Worm (Caenorhabditis elegans): Measurements from ENCODE around the gene K07F5.15.

The K07F5.15 gene

DNA sequence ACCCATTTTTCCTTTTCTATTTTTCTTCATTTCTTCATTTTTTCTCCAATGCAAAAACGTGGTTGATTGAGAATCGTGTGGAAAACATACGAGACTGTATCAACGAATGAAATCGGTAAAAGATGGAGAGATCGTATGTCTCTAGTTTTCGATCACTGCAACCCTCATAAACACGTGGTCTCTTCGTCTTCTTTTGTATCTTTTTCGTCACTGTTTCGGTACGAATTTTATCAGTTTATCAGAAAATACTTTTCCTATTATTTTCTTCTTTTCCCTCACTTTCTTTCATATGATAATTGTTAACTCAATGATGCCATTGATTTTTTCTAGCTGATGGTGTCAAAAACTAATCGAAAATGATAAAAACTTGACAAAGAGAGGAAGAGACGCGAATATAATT, 10.8 kb downstream of the K07F5.15 start:
- TF ChIP-seq lin-15B (tag; optimal IDR thresholded peaks at IDR 0.05) (no peak), snpc-1.2 (GFP tag; IDR thresholded peaks at IDR 0.05) (no peak), mdl-1 (tag; optimal IDR thresholded peaks at IDR 0.05) (peak in 1 of 2 experiments; percentile 81), zfp-2 (tag; optimal IDR thresholded peaks at IDR 0.05) (no peak), pqm-1 (tag; optimal IDR thresholded peaks at IDR 0.05) (peak; percentile 11), mes-2 (tag; optimal IDR thresholded peaks at IDR 0.05; ENCODE audit: poor library complexity, severe bottlenecking) (no peak), lin-29 (GFP tag; IDR thresholded peaks at IDR 0.05) (no peak), Y105C5A.15 (GFP tag; IDR thresholded peaks at IDR 0.05) (no peak), unc-39 (tag; optimal IDR thresholded peaks at IDR 0.05) (no peak), pha-4 (GFP tag; IDR thresholded peaks at IDR 0.05) (no peak), pha-4 (tag; optimal IDR thresholded peaks at IDR 0.05) (no peak), nhr-237 (tag; optimal IDR thresholded peaks at IDR 0.05) (no peak), nhr-10 (tag; optimal IDR thresholded peaks at IDR 0.05) (no peak), mep-1 (tag; optimal IDR thresholded peaks at IDR 0.05) (peak; percentile 50), ama-1 (optimal IDR thresholded peaks at IDR 0.05) (no peak), rbr-2 (tag; optimal IDR thresholded peaks at IDR 0.05) (no peak), vab-7 (GFP tag; IDR thresholded peaks at IDR 0.05) (no peak), Y48G9A.11 (GFP tag; IDR thresholded peaks at IDR 0.05) (no peak), madf-9 (GFP tag; conservative IDR thresholded peaks at IDR 0.05) (no peak), dmd-6 (GFP tag; IDR thresholded peaks at IDR 0.05) (peak; percentile 92), ctbp-1 (GFP tag; IDR thresholded peaks at IDR 0.05) (no peak), attf-4 (tag; optimal IDR thresholded peaks at IDR 0.05) (no peak), arid-1 (GFP tag; conservative IDR thresholded peaks at IDR 0.05) (no peak), aha-1 (tag) (no peak), daf-8 (GFP tag; IDR thresholded peaks at IDR 0.05) (no peak), mxl-2 (GFP tag; conservative IDR thresholded peaks at IDR 0.05) (no peak), T20F7.1 (GFP tag; optimal IDR thresholded peaks at IDR 0.05) (peak; percentile 44), ztf-7 (tag; optimal IDR thresholded peaks at IDR 0.05) (no peak), sdz-12 (GFP tag; optimal IDR thresholded peaks at IDR 0.05) (no peak), zip-11 (GFP tag; IDR thresholded peaks at IDR 0.05) (no peak), nhr-28 (tag; optimal IDR thresholded peaks at IDR 0.05) (peak; percentile 87), cey-2 (tag; optimal IDR thresholded peaks at IDR 0.05; ENCODE audit: borderline replicate concordance, insufficient read depth) (peak; percentile 44), php-3 (GFP tag; IDR thresholded peaks at IDR 0.05) (0 out of 2 replicates have a peak, but pooled peaks have one; percentile 20), dve-1 (tag; optimal IDR thresholded peaks at IDR 0.05; ENCODE audit: insufficient read depth) (peak; percentile 74), dmd-9 (GFP tag; IDR thresholded peaks at IDR 0.05) (no peak), spr-3 (GFP tag; optimal IDR thresholded peaks at IDR 0.05) (no peak), daf-19 (GFP tag; conservative IDR thresholded peaks at IDR 0.05) (no peak), nhr-48 (tag; optimal IDR thresholded peaks at IDR 0.05) (peak; percentile 81), daf-12 (tag; optimal IDR thresholded peaks at IDR 0.05) (no peak), hlh-30 (tag; optimal IDR thresholded peaks at IDR 0.05; ENCODE audit: insufficient read depth) (peak; percentile 76), nhr-102 (tag; optimal IDR thresholded peaks at IDR 0.05) (no peak), set-16 (GFP tag; IDR thresholded peaks at IDR 0.05) (no peak), mxl-3 (GFP tag; optimal IDR thresholded peaks at IDR 0.05) (peak; percentile 90), F37D6.2 (tag; optimal IDR thresholded peaks at IDR 0.05) (no peak), zag-1 (tag; optimal IDR thresholded peaks at IDR 0.05) (no peak), saeg-2 (GFP tag; IDR thresholded peaks at IDR 0.05) (no peak), ceh-44 (GFP tag; IDR thresholded peaks at IDR 0.05) (no peak), madf-5 (GFP tag; IDR thresholded peaks at IDR 0.05) (no peak), lin-1 (GFP tag; IDR thresholded peaks at IDR 0.05) (no peak), F49E8.2 (tag; optimal IDR thresholded peaks at IDR 0.05; ENCODE audit: borderline replicate concordance) (no peak), hlh-11 (tag; optimal IDR thresholded peaks at IDR 0.05) (peak; percentile 80), unc-130 (GFP tag; optimal IDR thresholded peaks at IDR 0.05) (no peak)
